Fruit fly (Drosophila melanogaster) whole organism, embryonic: Measurements from ENCODE around the gene CG6325.

Experiments used
- Ada2b ChIP-seq: fragments of 200-800 bp; sonication (Bioruptor generic); IDR thresholded peaks from 2 replicates; pipeline ENCODE4 v1.3.6; 2022; ENCODE audit warnings: missing biosample characterization, missing genetic modification characterization
- Bgb ChIP-seq: fragments of 200-800 bp; sonication (Bioruptor generic); IDR thresholded peaks from 2 replicates; pipeline ENCODE4 v1.3.6; 2022; ENCODE audit warnings: missing biosample characterization, missing genetic modification characterization; ENCODE audit not compliant: partially characterized antibody
- C15 ChIP-seq: fragments of 200-800 bp; sonication (Bioruptor generic); IDR thresholded peaks from 3 replicates; pipeline ENCODE4 v1.3.6; 2022; ENCODE audit warnings: missing biosample characterization, missing genetic modification characterization
- CG10431 ChIP-seq: fragments of 200-800 bp; sonication (Bioruptor generic); optimal IDR thresholded peaks from 3 replicates; lab custom pipeline; 2018; ENCODE audit warnings: missing biosample characterization, mild to moderate bottlenecking, missing genetic modification characterization
- CG10565 ChIP-seq: fragments of 200-800 bp; sonication (Bioruptor generic); optimal IDR thresholded peaks from 3 replicates; lab custom pipeline; 2016; ENCODE audit warnings: missing biosample characterization, mild to moderate bottlenecking, missing genetic modification characterization
- CG10979 ChIP-seq: fragments of 200-800 bp; sonication (Bioruptor generic); optimal IDR thresholded peaks from 2 replicates; lab custom pipeline; 2018; ENCODE audit warnings: missing biosample characterization, mild to moderate bottlenecking, missing genetic modification characterization, moderate library complexity
- CG1233 ChIP-seq: fragments of 200-800 bp; sonication (Bioruptor generic); optimal IDR thresholded peaks from 4 replicates; lab custom pipeline; 2018; ENCODE audit warnings: missing biosample characterization, mild to moderate bottlenecking, missing genetic modification characterization
- CG13287 ChIP-seq: fragments of 200-800 bp; sonication (Bioruptor generic); IDR thresholded peaks from 2 replicates; pipeline ENCODE4 v1.3.6; 2022; ENCODE audit warnings: missing biosample characterization, missing genetic modification characterization; ENCODE audit not compliant: partially characterized antibody
- CG13894 ChIP-seq: fragments of 200-800 bp; sonication (Bioruptor generic); optimal IDR thresholded peaks from 3 replicates; lab custom pipeline; 2018; ENCODE audit warnings: missing biosample characterization, mild to moderate bottlenecking, missing genetic modification characterization, moderate library complexity
- CG1647 ChIP-seq: fragments of 200-800 bp; sonication (Bioruptor generic); optimal IDR thresholded peaks from 3 replicates; lab custom pipeline; 2016; ENCODE audit warnings: missing biosample characterization, missing genetic modification characterization
- CG16813 ChIP-seq: fragments of 200-800 bp; sonication (Bioruptor generic); IDR thresholded peaks from 3 replicates; pipeline ENCODE4 v1.3.6; 2022; ENCODE audit warnings: missing biosample characterization, missing genetic modification characterization; ENCODE audit not compliant: partially characterized antibody
- CG17802 ChIP-seq: fragments of 200-800 bp; sonication (Bioruptor generic); optimal IDR thresholded peaks from 2 replicates; lab custom pipeline; 2018; ENCODE audit warnings: missing biosample characterization, mild to moderate bottlenecking, missing genetic modification characterization, moderate library complexity
- CG30020 ChIP-seq: fragments of 200-800 bp; optimal IDR thresholded peaks from 2 replicates; lab custom pipeline; 2019; ENCODE audit warnings: missing biosample characterization, mild to moderate bottlenecking, missing genetic modification characterization, moderate library complexity
- CG30431 ChIP-seq: fragments of 200-800 bp; sonication (Bioruptor generic); optimal IDR thresholded peaks from 2 replicates; lab custom pipeline; 2017; ENCODE audit warnings: missing biosample characterization, missing genetic modification characterization
- CG3281 ChIP-seq: fragments of 200-800 bp; sonication (Bioruptor generic); optimal IDR thresholded peaks from 3 replicates; lab custom pipeline; 2017; ENCODE audit warnings: missing biosample characterization, mild to moderate bottlenecking, missing genetic modification characterization
- CG34376 ChIP-seq: fragments of 200-800 bp; sonication (Bioruptor generic); optimal IDR thresholded peaks from 2 replicates; lab custom pipeline; 2018; ENCODE audit warnings: missing biosample characterization, mild to moderate bottlenecking, missing genetic modification characterization
- CTCF ChIP-seq: fragments of 200-800 bp; sonication (Bioruptor generic); optimal IDR thresholded peaks from 2 replicates; lab custom pipeline; 2017; ENCODE audit warnings: missing biosample characterization, mild to moderate bottlenecking, missing genetic modification characterization, moderate library complexity
- Chrac-16 ChIP-seq: fragments of 200-800 bp; sonication (Bioruptor generic); optimal IDR thresholded peaks from 3 replicates; lab custom pipeline; 2016; ENCODE audit warnings: missing biosample characterization, missing genetic modification characterization
- D19B ChIP-seq: fragments of 200-800 bp; sonication (Bioruptor generic); optimal IDR thresholded peaks from 2 replicates; lab custom pipeline; 2017; ENCODE audit warnings: missing biosample characterization, mild to moderate bottlenecking, missing genetic modification characterization
- Dek ChIP-seq: fragments of 200-800 bp; sonication (Bioruptor generic); optimal IDR thresholded peaks from 3 replicates; lab custom pipeline; 2019; ENCODE audit warnings: missing biosample characterization, mild to moderate bottlenecking, missing genetic modification characterization, moderate library complexity
- Dfd ChIP-seq, 2 experiments: fragments of >200 bp; optimal IDR thresholded peaks; 2 replicates each; lab custom pipeline; 2017; ENCODE audit warnings: missing biosample characterization in 2 of 2, missing genetic modification characterization in 2 of 2
- Dll ChIP-seq: fragments of 200-800 bp; sonication (Bioruptor generic); IDR thresholded peaks from 4 replicates; pipeline ENCODE4 v1.3.6; 2022; ENCODE audit warnings: missing biosample characterization, missing genetic modification characterization; ENCODE audit not compliant: partially characterized antibody
- Ets65A ChIP-seq: fragments of 200-800 bp; sonication (Bioruptor generic); peaks from one replicate; lab custom pipeline; 2016; ENCODE audit warnings: missing biosample characterization, missing genetic modification characterization
- Fer2 ChIP-seq: fragments of 200-800 bp; sonication (Bioruptor generic); optimal IDR thresholded peaks from 2 replicates; lab custom pipeline; 2018; ENCODE audit warnings: missing biosample characterization, mild to moderate bottlenecking, missing genetic modification characterization, moderate library complexity
- Hmx ChIP-seq: fragments of 200-800 bp; sonication (Bioruptor generic); optimal IDR thresholded peaks from 2 replicates; lab custom pipeline; 2016; ENCODE audit warnings: missing biosample characterization, missing genetic modification characterization
- Hsf ChIP-seq: fragments of 200-800 bp; sonication (Bioruptor generic); optimal IDR thresholded peaks from 3 replicates; lab custom pipeline; 2016; ENCODE audit warnings: missing biosample characterization, missing genetic modification characterization
- Lpt ChIP-seq: fragments of >200 bp; optimal IDR thresholded peaks from 2 replicates; lab custom pipeline; 2018; ENCODE audit warnings: missing biosample characterization, missing genetic modification characterization
- Nf-YA ChIP-seq: fragments of 200-800 bp; sonication (Bioruptor generic); IDR thresholded peaks from 2 replicates; pipeline ENCODE4 v1.3.6; 2022; ENCODE audit warnings: missing biosample characterization, missing genetic modification characterization
- Pdp1 ChIP-seq, 2 experiments: fragments of 200-800 bp; sonication (Bioruptor generic); optimal IDR thresholded peaks; 3 replicates each; lab custom pipeline; 2016; ENCODE audit warnings: missing biosample characterization in 2 of 2, missing genetic modification characterization in 2 of 2, mild to moderate bottlenecking in 1 of 2, moderate library complexity in 1 of 2
- Sox102F ChIP-seq: fragments of 200-800 bp; sonication (Bioruptor generic); optimal IDR thresholded peaks from 2 replicates; lab custom pipeline; 2018; ENCODE audit warnings: missing biosample characterization, mild to moderate bottlenecking, missing genetic modification characterization, moderate library complexity
- Spps ChIP-seq: fragments of 200-800 bp; sonication (Bioruptor generic); optimal IDR thresholded peaks from 2 replicates; lab custom pipeline; 2018; ENCODE audit warnings: missing biosample characterization, mild to moderate bottlenecking, missing genetic modification characterization
- Sry-β ChIP-seq: fragments of 200-800 bp; sonication (Bioruptor generic); optimal IDR thresholded peaks from 2 replicates; lab custom pipeline; 2018; ENCODE audit warnings: missing biosample characterization, mild to moderate bottlenecking, missing genetic modification characterization, moderate library complexity
- Taf1 ChIP-seq: fragments of 200-800 bp; sonication (Bioruptor generic); IDR thresholded peaks from 2 replicates; pipeline ENCODE4 v1.3.6; 2022; ENCODE audit warnings: missing biosample characterization, missing genetic modification characterization
- bcd ChIP-seq: fragments of 200-800 bp; sonication (Bioruptor generic); optimal IDR thresholded peaks from 2 replicates; lab custom pipeline; 2017; ENCODE audit warnings: missing biosample characterization, mild to moderate bottlenecking, missing genetic modification characterization
- crol ChIP-seq: fragments of 200-800 bp; sonication (Bioruptor generic); IDR thresholded peaks from 2 replicates; pipeline ENCODE4 v1.3.6; 2022; ENCODE audit warnings: missing biosample characterization, missing genetic modification characterization
- da ChIP-seq: fragments of 200-800 bp; sonication (Bioruptor generic); optimal IDR thresholded peaks from 2 replicates; lab custom pipeline; 2016; ENCODE audit warnings: missing biosample characterization, missing genetic modification characterization
- danr ChIP-seq: fragments of 200-800 bp; sonication (Bioruptor generic); IDR thresholded peaks from 2 replicates; pipeline ENCODE4 v1.3.6; 2022; ENCODE audit warnings: missing biosample characterization, missing genetic modification characterization
- dysf ChIP-seq: fragments of 200-800 bp; sonication (Bioruptor generic); IDR thresholded peaks from 3 replicates; pipeline ENCODE4 v1.3.6; 2022; ENCODE audit warnings: missing biosample characterization, missing genetic modification characterization
- gce ChIP-seq: fragments of 200-800 bp; sonication (Bioruptor generic); IDR thresholded peaks from 3 replicates; pipeline ENCODE4 v1.3.6; 2022; ENCODE audit warnings: missing biosample characterization, missing genetic modification characterization
- hb ChIP-seq: fragments of 200-800 bp; sonication (Bioruptor generic); IDR thresholded peaks from 3 replicates; pipeline ENCODE4 v1.3.6; 2022; ENCODE audit warnings: missing biosample characterization, missing genetic modification characterization; ENCODE audit not compliant: partially characterized antibody
- inv ChIP-seq: fragments of 200-800 bp; sonication (Bioruptor generic); IDR thresholded peaks from 2 replicates; pipeline ENCODE4 v1.3.6; 2022; ENCODE audit warnings: missing biosample characterization, missing genetic modification characterization; ENCODE audit not compliant: partially characterized antibody
- nau ChIP-seq: fragments of 200-800 bp; sonication (Bioruptor generic); optimal IDR thresholded peaks from 3 replicates; lab custom pipeline; 2017; ENCODE audit warnings: missing biosample characterization, mild to moderate bottlenecking, missing genetic modification characterization, missing genetic modification reagents
- pho ChIP-seq: fragments of 200-800 bp; sonication (Bioruptor generic); optimal IDR thresholded peaks from 2 replicates; lab custom pipeline; 2016; ENCODE audit warnings: missing biosample characterization, missing genetic modification characterization
- pita ChIP-seq: fragments of 200-800 bp; sonication (Bioruptor generic); optimal IDR thresholded peaks from 2 replicates; lab custom pipeline; 2017; ENCODE audit warnings: missing biosample characterization, mild to moderate bottlenecking, missing genetic modification characterization
- pzg ChIP-seq: fragments of 200-800 bp; sonication (Bioruptor generic); optimal IDR thresholded peaks from 3 replicates; lab custom pipeline; 2018; ENCODE audit warnings: missing biosample characterization, mild to moderate bottlenecking, missing genetic modification characterization, moderate library complexity
- ranshi ChIP-seq: fragments of 200-800 bp; sonication (Bioruptor generic); IDR thresholded peaks from 2 replicates; pipeline ENCODE4 v1.3.6; 2022; ENCODE audit warnings: missing biosample characterization, missing genetic modification characterization
- sob ChIP-seq: fragments of 200-800 bp; sonication (Bioruptor generic); IDR thresholded peaks from 2 replicates; pipeline ENCODE4 v1.3.6; 2022; ENCODE audit warnings: missing biosample characterization, missing genetic modification characterization
- trem ChIP-seq: fragments of 200-800 bp; optimal IDR thresholded peaks from 3 replicates; lab custom pipeline; 2019; ENCODE audit warnings: missing biosample characterization, mild to moderate bottlenecking, missing genetic modification characterization, moderate library complexity
- wor ChIP-seq: fragments of 200-800 bp; sonication (Bioruptor generic); IDR thresholded peaks from 2 replicates; pipeline ENCODE4 v1.3.6; 2022; ENCODE audit warnings: missing biosample characterization, missing genetic modification characterization
- z ChIP-seq: fragments of 200-800 bp; sonication (Bioruptor generic); IDR thresholded peaks from 3 replicates; pipeline ENCODE4 v1.3.6; 2022; ENCODE audit warnings: missing biosample characterization, missing genetic modification characterization

The CG6325 gene

dm6 chr3R:10411752-10412549 lies 4.9 kb upstream of the CG6325 start (continued):
- no peak for TF ChIP-seq CG1647 (GFP tag; lab: Kevin White, UChicago)
- TF ChIP-seq CG34376, result peak; percentile 92
- TF ChIP-seq CG1233, result peak; percentile 27
- peak; percentile 78 for TF ChIP-seq dysf (GFP tag; lab: Robert Waterston, UW)
- no peak for TF ChIP-seq crol (GFP tag; lab: Robert Waterston, UW)
- no peak for TF ChIP-seq CG10979
- no peak for TF ChIP-seq Dfd (GFP tag; optimal IDR thresholded peaks at IDR 0.05; lab: Kevin White, UChicago)
- no peak for TF ChIP-seq Hsf (GFP tag; lab: Kevin White, UChicago)
- peak; percentile 60; the same call in 1 of the 3 replicates for TF ChIP-seq C15 (GFP tag; lab: Robert Waterston, UW)
- TF ChIP-seq Sox102F, result no peak
- no peak for TF ChIP-seq Dll (GFP tag; lab: Robert Waterston, UW)
- TF ChIP-seq ranshi (GFP tag; lab: Robert Waterston, UW), result peak; percentile 61; the same call in 1 of the 2 replicates
- TF ChIP-seq Bgb (GFP tag; lab: Robert Waterston, UW), result no peak
- no peak for TF ChIP-seq CG10565 (GFP tag; lab: Kevin White, UChicago)
- TF ChIP-seq z, result no peak
- TF ChIP-seq trem, result no peak
- TF ChIP-seq CG30020 (tag; lab: Kevin White, UChicago), result no peak
- no peak for TF ChIP-seq CTCF (GFP tag; lab: Kevin White, UChicago)
- TF ChIP-seq Ada2b (GFP tag; lab: Robert Waterston, UW), result no peak
- peak; percentile 50 for TF ChIP-seq bcd
- peak; percentile 52 to 55 for TF ChIP-seq Pdp1 (GFP tag; optimal IDR thresholded peaks at IDR 0.05; lab: Kevin White, UChicago)
- TF ChIP-seq D19B (GFP tag; lab: Kevin White, UChicago), result peak; percentile 21
- no peak for TF ChIP-seq pzg
- TF ChIP-seq hb, result no peak
- TF ChIP-seq Nf-YA, result no peak
- TF ChIP-seq Chrac-16, result no peak
- no peak; the same call in 1 of the 2 replicates for TF ChIP-seq danr (GFP tag; lab: Robert Waterston, UW)
- TF ChIP-seq Sry-β, result no peak
- peak; percentile 62; the same call in 1 of the 3 replicates for TF ChIP-seq gce
- TF ChIP-seq pita (GFP tag; lab: Kevin White, UChicago), result no peak
- TF ChIP-seq CG16813 (GFP tag; lab: Robert Waterston, UW), result no peak
- peak; percentile 16 for TF ChIP-seq pho (GFP tag; lab: Kevin White, UChicago)
- TF ChIP-seq nau (GFP tag; lab: Kevin White, UChicago), result no peak
- TF ChIP-seq Lpt (GFP tag; lab: Kevin White, UChicago), result no peak
- peak; percentile 84 for TF ChIP-seq sob (GFP tag; lab: Robert Waterston, UW)
- TF ChIP-seq inv, result no peak
- TF ChIP-seq Hmx (GFP tag; lab: Kevin White, UChicago), result no peak
- TF ChIP-seq Taf1 (GFP tag; lab: Robert Waterston, UW), result peak; percentile 84
- TF ChIP-seq Dek, result peak; percentile 65
- no peak for TF ChIP-seq CG13287 (GFP tag; lab: Robert Waterston, UW)
- no peak for TF ChIP-seq Spps (tag; lab: Kevin White, UChicago)
- TF ChIP-seq CG13894, result no peak
- TF ChIP-seq CG3281 (GFP tag; lab: Kevin White, UChicago), result peak; percentile 76
- TF ChIP-seq CG10431 (GFP tag; lab: Kevin White, UChicago), result no peak
- no peak for TF ChIP-seq CG30431 (GFP tag; lab: Kevin White, UChicago)
- no peak for TF ChIP-seq wor (GFP tag; lab: Robert Waterston, UW)
- peak; percentile 36 for TF ChIP-seq Fer2 (tag; lab: Kevin White, UChicago)
- TF ChIP-seq Ets65A, result peak; percentile 84
- no peak for TF ChIP-seq da (GFP tag; lab: Kevin White, UChicago)
- no peak for TF ChIP-seq CG17802 (tag; lab: Kevin White, UChicago)
